Worm (Caenorhabditis elegans): Measurements from ENCODE around the gene cwp-2.

DNA sequence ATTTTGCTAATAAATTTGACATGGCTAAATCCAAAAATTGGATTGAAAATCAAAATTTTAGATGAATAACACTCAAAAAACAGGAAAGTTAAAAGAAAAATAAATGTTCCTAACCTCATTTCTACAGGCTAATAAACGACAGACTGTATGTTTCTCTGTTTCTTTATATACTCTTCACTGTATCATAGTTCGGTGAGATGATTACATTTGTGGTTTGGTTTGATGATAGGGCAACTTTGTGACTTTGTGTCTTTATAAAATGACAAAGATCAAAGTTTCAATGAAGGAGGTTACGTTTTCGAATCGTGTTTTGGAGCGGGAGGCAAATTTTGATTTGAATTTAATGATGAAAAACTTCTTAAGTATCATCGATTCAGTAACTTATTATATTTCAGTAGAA is 47.0 kb upstream of the cwp-2 start, which contains the start of gene ugt-12:
- TF ChIP-seq cog-1 (tag; optimal IDR thresholded peaks at IDR 0.05) (no peak), tab-1 (GFP tag; IDR thresholded peaks at IDR 0.05) (no peak), flt-1 (GFP tag; IDR thresholded peaks at IDR 0.05) (no peak), klf-2 (GFP tag; conservative IDR thresholded peaks at IDR 0.05) (no peak), ref-1 (GFP tag; conservative IDR thresholded peaks at IDR 0.05) (no peak), ztf-29 (GFP tag; IDR thresholded peaks at IDR 0.05) (no peak)

Measured in whole organism, midembryonic.